Worm (Caenorhabditis elegans) whole organism, midembryonic: Measurements from ENCODE around the gene C01G12.7.

ENCODE experiments used
- T22C8.4 ChIP-seq: fragments of 200-800 bp; sonication (Bioruptor generic); IDR thresholded peaks from 2 replicates; pipeline ENCODE4 v1.3.6; 2022; ENCODE audit warnings: missing genetic modification characterization, missing compliant biosample characterization
- cog-1 ChIP-seq: sonication (generic microtip); optimal IDR thresholded peaks from 2 replicates; lab custom pipeline; 2016; ENCODE audit warnings: missing genetic modification characterization, missing compliant biosample characterization
- flt-1 ChIP-seq: fragments of 200-800 bp; sonication (Bioruptor generic); IDR thresholded peaks from 2 replicates; pipeline ENCODE4 v1.3.6; 2022; ENCODE audit warnings: missing genetic modification characterization, missing compliant biosample characterization
- med-1 ChIP-seq: sonication (generic microtip); optimal IDR thresholded peaks from 2 replicates; lab custom pipeline; 2017; ENCODE audit warnings: missing genetic modification characterization, mild to moderate bottlenecking, missing compliant biosample characterization, antibody characterized with exemption, missing genetic modification reagents; ENCODE audit not compliant: insufficient read depth
- ref-1 ChIP-seq: fragments of 200-800 bp; sonication (Bioruptor generic); conservative IDR thresholded peaks from 2 replicates; pipeline ENCODE4 v1.3.6; 2022; ENCODE audit warnings: missing genetic modification reagents, missing genetic modification characterization, missing compliant biosample characterization
- tab-1 ChIP-seq: fragments of 200-800 bp; sonication (Bioruptor generic); IDR thresholded peaks from 2 replicates; pipeline ENCODE4 v1.3.6; 2022; ENCODE audit warnings: missing genetic modification characterization, missing compliant biosample characterization

ce11 chrII:14627330-14627729, 35.6 kb upstream of the C01G12.7 start, which contains the start of gene tag-297:
- TF ChIP-seq med-1 = no peak
- TF ChIP-seq tab-1 (GFP tag; lab: Robert Waterston, UW) = no peak
- TF ChIP-seq ref-1 (GFP tag; lab: Robert Waterston, UW) = no peak
- TF ChIP-seq flt-1 (GFP tag; lab: Robert Waterston, UW) = no peak
- TF ChIP-seq T22C8.4 = no peak
- no peak for TF ChIP-seq cog-1 (tag; lab: Kevin White, UChicago)
